Worm (Caenorhabditis elegans) whole organism, L4 larva: ENCODE data around the gene F47E1.4.

Experiments
- aly-2 ChIP-seq: sonication (generic microtip); optimal IDR thresholded peaks from 2 replicates; lab custom pipeline; 2018; ENCODE audit warnings: missing biosample characterization, missing genetic modification characterization
- ceh-62 ChIP-seq: sonication (generic microtip); optimal IDR thresholded peaks from 2 replicates; lab custom pipeline; 2017; ENCODE audit warnings: missing biosample characterization, missing genetic modification characterization
- lsy-2 ChIP-seq, 2 experiments: fragments of 150-350 bp in 1 of 2; sonication (generic microtip) in 1 of 2; optimal IDR thresholded peaks; 2 replicates each; lab custom pipeline; 2014 to 2017; ENCODE audit warnings: missing biosample characterization in 2 of 2, missing genetic modification characterization in 2 of 2
- nhr-237 ChIP-seq: sonication (generic microtip); optimal IDR thresholded peaks from 2 replicates; lab custom pipeline; 2017; ENCODE audit warnings: missing biosample characterization, missing genetic modification characterization
- unc-39 ChIP-seq: sonication (generic microtip); optimal IDR thresholded peaks from 2 replicates; lab custom pipeline; 2017; ENCODE audit warnings: missing biosample characterization, missing genetic modification characterization
- unc-62 ChIP-seq, 3 experiments: fragments of 150-350 bp in 1 of 3; sonication (generic microtip); optimal IDR thresholded peaks in 2 of 3; peaks in 1 of 3; 1 replicate in 1 of 3; 2 replicates in 2 of 3; lab custom pipeline; 2014 to 2017; ENCODE audit warnings: missing biosample characterization in 3 of 3, missing genetic modification characterization in 3 of 3, missing genetic modification reagents in 3 of 3, missing genotype in 1 of 3
- ztf-11 ChIP-seq: fragments of 150-350 bp; optimal IDR thresholded peaks from 2 replicates; lab custom pipeline; 2014; ENCODE audit warnings: missing biosample characterization, missing genetic modification characterization

DNA sequence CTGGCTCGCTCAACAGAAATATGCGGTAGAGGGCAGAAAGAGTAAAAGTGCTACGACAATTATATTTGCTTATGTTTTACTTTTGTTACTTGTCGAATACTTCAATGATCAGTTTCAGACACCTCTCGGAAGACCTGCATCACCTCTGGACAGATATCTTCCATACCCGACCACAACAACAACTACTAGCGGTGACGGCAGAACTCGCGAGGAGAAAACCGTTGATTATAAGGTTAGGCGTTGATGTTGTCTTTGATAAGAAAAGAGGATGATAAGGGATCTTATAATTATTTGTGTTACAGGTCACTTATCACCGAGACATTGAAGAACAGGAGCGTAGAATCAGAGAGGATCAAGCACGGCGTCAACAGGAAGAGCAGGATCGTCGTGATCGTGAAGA is 42.5 kb downstream of the F47E1.4 start:
- TF ChIP-seq aly-2 (no peak), unc-62 (GFP tag; optimal IDR thresholded peaks at IDR 0.05 in 1 of 2; lab: Kevin White, UChicago) (no peak), unc-62 (tag; optimal IDR thresholded peaks at IDR 0.05; lab: Kevin White, UChicago) (no peak), lsy-2 (tag; optimal IDR thresholded peaks at IDR 0.05; lab: Kevin White, UChicago) (no peak), nhr-237 (tag; lab: Kevin White, UChicago) (no peak), ztf-11 (tag; lab: Kevin White, UChicago) (no peak), unc-39 (tag; lab: Kevin White, UChicago) (no peak), ceh-62 (tag; lab: Kevin White, UChicago) (no peak)
